Worm (Caenorhabditis elegans): ENCODE measurements around the gene R06F6.8.

DNA sequence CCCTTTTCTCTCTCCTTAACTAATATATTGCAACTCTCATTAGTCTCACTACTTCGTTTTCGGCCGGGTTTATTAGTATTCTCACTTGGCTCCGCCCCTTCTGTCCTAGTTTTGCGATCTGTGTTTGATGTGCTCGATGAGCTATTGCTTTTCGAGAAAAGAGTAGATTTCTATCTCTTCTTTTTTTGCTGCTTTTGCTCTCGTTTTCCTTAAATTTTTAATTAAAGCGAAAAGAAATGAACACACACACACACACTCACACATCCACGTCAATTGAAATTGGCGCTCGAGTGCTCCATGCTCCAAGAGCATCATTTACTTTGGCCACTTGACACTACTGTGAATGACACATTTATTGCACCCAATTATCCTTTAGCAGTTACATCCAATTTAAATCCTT is 15.3 kb downstream of the R06F6.8 start:
- TF ChIP-seq sptf-1 (tag; optimal IDR thresholded peaks at IDR 0.05) (no peak), unc-62 (GFP tag; optimal IDR thresholded peaks at IDR 0.05) (no peak), lsy-2 (tag; optimal IDR thresholded peaks at IDR 0.05) (no peak), elt-1 (tag; optimal IDR thresholded peaks at IDR 0.05; ENCODE audit: borderline replicate concordance, insufficient read depth) (no peak), hlh-1 (tag; optimal IDR thresholded peaks at IDR 0.05) (no peak), sem-2 (GFP tag; optimal IDR thresholded peaks at IDR 0.05) (no peak), snpc-4 (tag; optimal IDR thresholded peaks at IDR 0.05) (no peak), pha-4 (tag; optimal IDR thresholded peaks at IDR 0.05) (no peak), nhr-237 (tag; optimal IDR thresholded peaks at IDR 0.05) (no peak), tbx-8 (GFP tag; optimal IDR thresholded peaks at IDR 0.05) (no peak)

All from whole organism, mixed stage, embryonic.